Worm (Caenorhabditis elegans) whole organism, early embryonic: ENCODE data around the gene oat-1.

Source experiments
- B0310.2 ChIP-seq: sonication (generic microtip); optimal IDR thresholded peaks from 2 replicates; lab custom pipeline; 2016; ENCODE audit warnings: mild to moderate bottlenecking, missing genetic modification characterization, missing compliant biosample characterization
- F13C5.2 ChIP-seq: sonication (generic microtip); optimal IDR thresholded peaks from 2 replicates; lab custom pipeline; 2017; ENCODE audit warnings: mild to moderate bottlenecking, missing genetic modification characterization, inconsistent platforms, missing compliant biosample characterization
- ama-1 ChIP-seq: fragments of 150-350 bp; optimal IDR thresholded peaks from 2 replicates; lab custom pipeline; 2014
- ceh-13 ChIP-seq: fragments of 200-800 bp; sonication (Bioruptor generic); optimal IDR thresholded peaks from 2 replicates; lab custom pipeline; 2018; ENCODE audit warnings: mild to moderate bottlenecking, missing genetic modification characterization, missing compliant biosample characterization
- flt-1 ChIP-seq: fragments of 200-800 bp; sonication (Bioruptor generic); IDR thresholded peaks from 2 replicates; pipeline ENCODE4 v1.3.6; 2022; ENCODE audit warnings: missing genetic modification characterization, missing compliant biosample characterization
- hmbx-1 ChIP-seq: sonication (generic microtip); optimal IDR thresholded peaks from 2 replicates; lab custom pipeline; 2016; ENCODE audit warnings: mild to moderate bottlenecking, missing genetic modification characterization, missing compliant biosample characterization
- hnd-1 ChIP-seq: sonication (generic microtip); optimal IDR thresholded peaks from 2 replicates; lab custom pipeline; 2016; ENCODE audit warnings: missing genetic modification characterization, missing compliant biosample characterization
- scrt-1 ChIP-seq: fragments of 200-800 bp; sonication (Bioruptor generic); IDR thresholded peaks from 2 replicates; pipeline ENCODE4 v1.3.6; 2022; ENCODE audit warnings: missing genetic modification characterization, missing compliant biosample characterization
- tra-4 ChIP-seq: sonication (generic microtip); optimal IDR thresholded peaks from 2 replicates; lab custom pipeline; 2017; ENCODE audit warnings: missing genetic modification characterization, missing compliant biosample characterization

DNA sequence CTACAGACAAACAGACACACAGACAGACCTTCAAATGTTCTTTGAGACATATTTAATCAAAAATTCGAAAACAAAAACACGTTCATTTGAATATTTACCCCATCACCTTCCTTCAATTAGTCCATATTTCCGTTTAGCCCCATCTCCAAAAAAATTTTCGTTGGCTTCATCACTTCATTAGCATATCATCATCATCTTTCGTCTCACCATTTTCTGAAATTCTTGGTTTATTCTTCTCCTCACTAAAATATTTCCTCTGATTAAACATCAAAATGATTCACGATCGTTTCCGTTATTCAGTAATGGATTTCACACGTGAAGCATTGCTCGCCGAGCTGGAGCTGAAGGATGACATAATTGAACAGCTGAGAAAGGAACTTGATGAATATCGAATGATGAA lies 48.2 kb upstream of the oat-1 start, which contains the start of gene pkg-2:
- TF ChIP-seq F13C5.2 (tag; lab: Kevin White, UChicago) (no peak), ama-1 (lab: Kevin White, UChicago) (no peak), hmbx-1 (tag; lab: Kevin White, UChicago) (no peak), B0310.2 (tag; lab: Kevin White, UChicago) (no peak), scrt-1 (GFP tag; lab: Robert Waterston, UW) (no peak), ceh-13 (no peak), tra-4 (tag; lab: Kevin White, UChicago) (no peak), hnd-1 (tag; lab: Kevin White, UChicago) (no peak), flt-1 (GFP tag; lab: Robert Waterston, UW) (no peak)
